Worm (Caenorhabditis elegans): Measurements from ENCODE around the gene F10G7.10.

The F10G7.10 gene

ce11 chrII:4755654-4756053, 29.6 kb upstream of the F10G7.10 start:
- TF ChIP-seq dao-5 (tag; optimal IDR thresholded peaks at IDR 0.05) (no peak), W03F9.2 (tag; optimal IDR thresholded peaks at IDR 0.05) (no peak), him-1 (tag; optimal IDR thresholded peaks at IDR 0.05) (no peak)

DNA sequence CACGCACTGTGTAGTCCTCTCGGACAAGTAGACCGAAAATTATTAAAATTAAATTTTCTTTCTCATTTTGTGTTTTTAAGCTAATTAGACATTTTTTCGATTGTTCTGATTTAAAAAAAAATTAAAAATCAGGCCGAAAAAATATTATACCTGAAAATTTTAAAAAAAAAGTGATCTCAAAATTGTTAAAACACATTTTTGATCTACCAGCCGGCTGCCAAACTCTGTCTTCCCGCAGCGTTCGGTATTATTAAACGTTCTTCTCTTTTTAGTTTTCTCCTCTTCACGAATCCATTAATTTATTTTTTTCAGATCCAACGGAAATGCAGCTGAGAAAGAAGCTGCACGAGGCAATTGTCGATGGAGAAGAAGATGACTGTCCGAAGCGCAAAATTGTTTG, 27.1 kb upstream of the F10G7.10 start, which contains the start of gene C27D9.1:
TSS of gene C27D9.1 (plus strand) at position 281 of the 400 bp plus-strand sequence.
- no peak for TF ChIP-seq dao-5 (tag; optimal IDR thresholded peaks at IDR 0.05)
- no peak for TF ChIP-seq W03F9.2 (tag; optimal IDR thresholded peaks at IDR 0.05)
- no peak for TF ChIP-seq him-1 (tag; optimal IDR thresholded peaks at IDR 0.05)

ce11 chrII:4752257-4752728, 26.2 kb upstream of the F10G7.10 start, which contains the start of gene F41C3.1:
TSS of gene F41C3.1 (plus strand) at chrII:4752307.
- TF ChIP-seq him-1 (tag; optimal IDR thresholded peaks at IDR 0.05): no peak
- TF ChIP-seq W03F9.2 (tag; optimal IDR thresholded peaks at IDR 0.05): no peak
- no peak for TF ChIP-seq dao-5 (tag; optimal IDR thresholded peaks at IDR 0.05)

DNA sequence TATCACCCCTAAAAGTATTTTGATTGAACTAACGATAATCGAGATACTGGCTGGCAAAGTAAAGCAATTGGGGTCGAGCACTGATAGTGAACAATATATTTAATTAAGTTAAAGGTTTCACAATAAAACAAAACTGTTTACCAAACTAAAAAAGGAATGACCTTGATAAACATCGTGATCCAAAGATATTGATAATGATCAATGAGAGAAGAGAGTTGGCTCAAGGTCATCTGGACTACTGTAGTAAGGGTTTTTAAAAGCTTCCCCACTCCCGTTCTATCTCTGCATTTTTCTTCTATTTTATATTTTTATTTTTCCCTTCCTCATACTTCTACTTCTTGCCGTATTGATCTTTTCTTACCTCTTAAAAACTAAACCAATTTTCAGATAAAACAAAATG, 23.5 kb upstream of the F10G7.10 start, which contains the start of gene F41C3.2:
TSS of gene F41C3.2 (plus strand) at position 388 of the 400 bp plus-strand sequence.
- TF ChIP-seq dao-5 (tag; optimal IDR thresholded peaks at IDR 0.05): no peak
- TF ChIP-seq him-1 (tag; optimal IDR thresholded peaks at IDR 0.05): no peak
- no peak for TF ChIP-seq W03F9.2 (tag; optimal IDR thresholded peaks at IDR 0.05)

ce11 chrII:4748374-4748773, 22.3 kb upstream of the F10G7.10 start:
- TF ChIP-seq W03F9.2 (tag; optimal IDR thresholded peaks at IDR 0.05) (no peak), him-1 (tag; optimal IDR thresholded peaks at IDR 0.05) (no peak), dao-5 (tag; optimal IDR thresholded peaks at IDR 0.05) (no peak)

DNA sequence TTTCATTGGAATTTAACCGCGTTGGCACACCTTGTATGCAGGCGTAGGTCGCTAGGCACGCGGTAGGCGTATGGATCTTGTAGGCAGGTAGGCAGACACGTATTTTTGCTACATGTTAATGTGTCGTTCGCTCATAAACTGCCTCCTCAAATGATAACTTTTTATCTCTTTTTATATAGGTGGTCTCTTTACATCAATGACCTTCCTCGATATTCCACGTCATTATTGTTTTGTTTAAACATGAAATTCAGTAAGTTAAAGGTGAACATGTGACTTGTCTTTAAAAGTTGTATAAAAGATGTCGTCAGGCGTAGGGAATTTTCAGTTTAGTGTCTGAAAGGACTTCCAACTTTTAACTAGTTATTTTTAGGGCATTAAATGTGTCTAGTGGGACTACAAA, 21.6 kb upstream of the F10G7.10 start:
- TF ChIP-seq W03F9.2 (tag; optimal IDR thresholded peaks at IDR 0.05) (no peak), dao-5 (tag; optimal IDR thresholded peaks at IDR 0.05) (no peak), him-1 (tag; optimal IDR thresholded peaks at IDR 0.05) (no peak)

DNA sequence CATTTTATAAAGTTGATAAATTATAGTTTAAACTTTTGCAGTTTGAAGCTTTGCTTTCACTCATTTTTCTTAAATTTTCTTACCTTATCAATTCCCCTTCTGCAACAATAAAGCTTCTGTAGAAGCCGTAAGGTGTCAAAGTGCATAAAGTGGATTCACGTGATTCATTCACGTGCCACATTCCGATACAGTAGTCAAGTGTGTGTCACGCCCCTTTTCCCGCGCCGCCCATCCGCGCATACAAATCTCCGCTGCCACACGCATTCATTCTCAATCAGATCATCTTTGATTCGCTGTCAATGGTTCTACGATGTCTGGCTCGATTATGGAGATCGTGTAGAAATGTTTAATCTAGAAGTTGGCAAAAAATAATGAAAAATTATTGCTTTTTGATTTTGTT, 21.0 kb upstream of the F10G7.10 start:
- no peak for TF ChIP-seq him-1 (tag; optimal IDR thresholded peaks at IDR 0.05)
- no peak for TF ChIP-seq dao-5 (tag; optimal IDR thresholded peaks at IDR 0.05)
- TF ChIP-seq W03F9.2 (tag; optimal IDR thresholded peaks at IDR 0.05): no peak

ce11 chrII:4745281-4745680, 19.2 kb upstream of the F10G7.10 start:
- TF ChIP-seq dao-5 (tag; optimal IDR thresholded peaks at IDR 0.05): no peak
- no peak for TF ChIP-seq him-1 (tag; optimal IDR thresholded peaks at IDR 0.05)
- no peak for TF ChIP-seq W03F9.2 (tag; optimal IDR thresholded peaks at IDR 0.05)

ce11 chrII:4741527-4742187, 15.6 kb upstream of the F10G7.10 start, which contains the start of gene acs-11:
TSS of gene acs-11 (plus strand) at chrII:4742137.
- TF ChIP-seq dao-5 (tag; optimal IDR thresholded peaks at IDR 0.05) (no peak), W03F9.2 (tag; optimal IDR thresholded peaks at IDR 0.05) (no peak), him-1 (tag; optimal IDR thresholded peaks at IDR 0.05) (no peak)

ce11 chrII:4739984-4740462, 14.0 kb upstream of the F10G7.10 start, which contains the start of gene eas-1:
TSS of gene eas-1 (plus strand) at chrII:4740412.
- TF ChIP-seq dao-5 (tag; optimal IDR thresholded peaks at IDR 0.05): no peak
- TF ChIP-seq him-1 (tag; optimal IDR thresholded peaks at IDR 0.05): peak; percentile 57
- TF ChIP-seq W03F9.2 (tag; optimal IDR thresholded peaks at IDR 0.05): peak; percentile 86

ce11 chrII:4737348-4737747, 11.3 kb upstream of the F10G7.10 start, which contains the start of gene ctsa-1.1:
TSS of gene ctsa-1.1 (plus strand) at chrII:4737648.
- no peak for TF ChIP-seq W03F9.2 (tag; optimal IDR thresholded peaks at IDR 0.05)
- no peak for TF ChIP-seq him-1 (tag; optimal IDR thresholded peaks at IDR 0.05)
- no peak for TF ChIP-seq dao-5 (tag; optimal IDR thresholded peaks at IDR 0.05)

DNA sequence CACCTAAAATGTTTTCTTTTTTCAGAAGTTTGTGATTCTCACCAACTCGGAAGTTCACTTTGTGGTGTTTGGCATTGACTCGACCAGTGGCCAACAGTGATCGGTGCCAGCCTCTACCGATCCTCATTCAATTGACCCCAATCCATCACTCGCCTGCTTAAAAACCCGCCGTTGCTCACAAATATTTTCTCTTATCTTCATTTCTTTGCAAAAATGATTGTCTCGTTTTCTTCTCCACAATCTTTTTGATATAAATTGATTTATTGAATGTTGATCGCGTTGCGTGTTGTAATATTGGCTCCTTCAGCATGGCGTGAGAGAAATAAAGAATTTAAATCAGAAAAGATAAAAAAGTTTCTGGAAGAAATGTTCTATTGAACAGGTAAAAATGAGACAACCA, 10.5 kb upstream of the F10G7.10 start:
- no peak for TF ChIP-seq him-1 (tag; optimal IDR thresholded peaks at IDR 0.05)
- no peak for TF ChIP-seq dao-5 (tag; optimal IDR thresholded peaks at IDR 0.05)
- no peak for TF ChIP-seq W03F9.2 (tag; optimal IDR thresholded peaks at IDR 0.05)

DNA sequence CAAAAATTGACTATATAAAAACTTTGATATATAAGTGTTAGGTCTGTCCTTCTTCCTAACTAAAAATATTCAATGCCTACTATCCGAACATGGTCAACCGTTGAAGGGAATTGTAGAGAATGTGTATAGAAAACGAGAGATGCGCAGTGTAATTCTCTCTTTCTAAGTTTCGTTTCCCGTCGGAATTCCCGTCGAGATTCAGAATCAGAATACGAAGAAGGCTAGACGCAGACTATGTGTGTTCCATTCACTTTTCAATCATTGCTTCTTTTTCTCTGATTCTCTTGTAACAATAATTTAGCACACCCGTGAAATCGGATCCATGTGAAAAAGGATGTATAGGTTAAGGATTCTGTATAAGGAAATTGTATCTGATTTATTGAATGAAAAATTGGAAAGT, 8.4 kb upstream of the F10G7.10 start:
- TF ChIP-seq him-1 (tag; optimal IDR thresholded peaks at IDR 0.05) (no peak), W03F9.2 (tag; optimal IDR thresholded peaks at IDR 0.05) (no peak)

- TF ChIP-seq W03F9.2 (tag; optimal IDR thresholded peaks at IDR 0.05) (no peak), dao-5 (tag; optimal IDR thresholded peaks at IDR 0.05) (no peak), him-1 (tag; optimal IDR thresholded peaks at IDR 0.05) (no peak)
These were observed 7.8 kb upstream of the F10G7.10 start, which contains the start of gene F41C3.11 for ce11 chrII:4733848-4734247. TSS of gene F41C3.11 (minus strand) at chrII:4733948.
